Worm (Caenorhabditis elegans) whole organism, early embryonic: Measurements from ENCODE around the gene cka-2.

Experiments used
- F13C5.2 ChIP-seq: sonication (generic microtip); optimal IDR thresholded peaks from 2 replicates; lab custom pipeline; 2017; ENCODE audit warnings: mild to moderate bottlenecking, missing genetic modification characterization, inconsistent platforms, missing compliant biosample characterization
- aly-1 ChIP-seq: sonication (generic microtip); optimal IDR thresholded peaks from 2 replicates; lab custom pipeline; 2016; ENCODE audit warnings: missing genetic modification characterization, missing compliant biosample characterization
- ama-1 ChIP-seq: fragments of 150-350 bp; optimal IDR thresholded peaks from 2 replicates; lab custom pipeline; 2014
- ceh-36 ChIP-seq: sonication (generic microtip); optimal IDR thresholded peaks from 2 replicates; lab custom pipeline; 2016; ENCODE audit warnings: missing genetic modification characterization, inconsistent platforms, missing compliant biosample characterization
- ets-7 ChIP-seq: sonication (generic microtip); optimal IDR thresholded peaks from 2 replicates; lab custom pipeline; 2016; ENCODE audit warnings: missing genotype, missing genetic modification characterization, missing compliant biosample characterization
- pes-1 ChIP-seq: fragments of 200-800 bp; sonication (Bioruptor generic); IDR thresholded peaks from 2 replicates; pipeline ENCODE4 v1.3.6; 2022; ENCODE audit warnings: missing genetic modification reagents, missing genetic modification characterization, missing compliant biosample characterization
- tbx-37 ChIP-seq: fragments of 200-800 bp; sonication (Bioruptor generic); conservative IDR thresholded peaks from 2 replicates; pipeline ENCODE4 v1.3.6; 2022; ENCODE audit warnings: missing genetic modification reagents, missing genetic modification characterization, missing compliant biosample characterization

ce11 chrX:4289805-4290204, 3.9 kb downstream of the cka-2 start:
- TF ChIP-seq ama-1 (lab: Kevin White, UChicago): no peak
- TF ChIP-seq ets-7: no peak
- TF ChIP-seq tbx-37 (GFP tag; lab: Robert Waterston, UW): no peak
- no peak for TF ChIP-seq pes-1
- TF ChIP-seq aly-1: no peak
- no peak for TF ChIP-seq ceh-36 (tag; lab: Kevin White, UChicago)
- TF ChIP-seq F13C5.2: no peak
